Fruit fly (Drosophila melanogaster): ENCODE results near the gene CG17440.

CG17440 gene

dm6 chrX:9247171-9247783 lies 22.4 kb downstream of the CG17440 start, which contains the start of the genes amx and Dsor1 (continued):
- TF ChIP-seq Mrtf (GFP tag; IDR thresholded peaks at IDR 0.05): no peak
- peak; percentile 60 for TF ChIP-seq hkb (optimal IDR thresholded peaks at IDR 0.05)
- TF ChIP-seq hkb (GFP tag; IDR thresholded peaks at IDR 0.05): no peak
- no peak for TF ChIP-seq CG10209 (GFP tag; optimal IDR thresholded peaks at IDR 0.05)
- no peak for TF ChIP-seq vnd (GFP tag; IDR thresholded peaks at IDR 0.05; ENCODE audit: partially characterized antibody)
- TF ChIP-seq ind (GFP tag; optimal IDR thresholded peaks at IDR 0.05): no peak
- no peak for TF ChIP-seq slp2 (GFP tag; optimal IDR thresholded peaks at IDR 0.05)
- no peak for TF ChIP-seq sisA (GFP tag; IDR thresholded peaks at IDR 0.05)
- peak; percentile 26 for TF ChIP-seq Sry-δ (GFP tag; optimal IDR thresholded peaks at IDR 0.05)
- no peak for TF ChIP-seq CG6683 (GFP tag; optimal IDR thresholded peaks at IDR 0.05)
- no peak for TF ChIP-seq Fer2 (tag; optimal IDR thresholded peaks at IDR 0.05)
- no peak for TF ChIP-seq CG6813 (GFP tag; optimal IDR thresholded peaks at IDR 0.05)
- TF ChIP-seq aop (GFP tag; IDR thresholded peaks at IDR 0.05): no peak
- TF ChIP-seq Myb (GFP tag; optimal IDR thresholded peaks at IDR 0.05): no peak
- TF ChIP-seq CG18262 (tag; optimal IDR thresholded peaks at IDR 0.05): no peak
- TF ChIP-seq zen2 (GFP tag; IDR thresholded peaks at IDR 0.05; ENCODE audit: partially characterized antibody): no peak
- TF ChIP-seq tin (GFP tag; optimal IDR thresholded peaks at IDR 0.05): no peak
- no peak for TF ChIP-seq CG7786 (GFP tag; optimal IDR thresholded peaks at IDR 0.05)
- peak; percentile 47 for TF ChIP-seq pzg (GFP tag; optimal IDR thresholded peaks at IDR 0.05)
- no peak for TF ChIP-seq az2 (GFP tag; optimal IDR thresholded peaks at IDR 0.05)
- no peak for TF ChIP-seq CG11723 (GFP tag; optimal IDR thresholded peaks at IDR 0.05)
- peak; percentile 24 for TF ChIP-seq Lhr (GFP tag; optimal IDR thresholded peaks at IDR 0.05)
- TF ChIP-seq bcd (GFP tag; optimal IDR thresholded peaks at IDR 0.05): no peak
- TF ChIP-seq CoRest (tag; optimal IDR thresholded peaks at IDR 0.05): peak; percentile 53
- TF ChIP-seq CG10366 (GFP tag; IDR thresholded peaks at IDR 0.05): no peak
- no peak for TF ChIP-seq exex (tag; optimal IDR thresholded peaks at IDR 0.05)
- no peak for TF ChIP-seq wek (GFP tag; optimal IDR thresholded peaks at IDR 0.05)
- peak; percentile 23 for TF ChIP-seq Tbp (GFP tag; optimal IDR thresholded peaks at IDR 0.05)
- TF ChIP-seq CG9797 (GFP tag; optimal IDR thresholded peaks at IDR 0.05): peak; percentile 77
- TF ChIP-seq dimm (GFP tag; IDR thresholded peaks at IDR 0.05): no peak
- TF ChIP-seq CG13775 (GFP tag; optimal IDR thresholded peaks at IDR 0.05): no peak
- no peak for TF ChIP-seq CG16815 (GFP tag; optimal IDR thresholded peaks at IDR 0.05)
- TF ChIP-seq HmgZ (tag; optimal IDR thresholded peaks at IDR 0.05): peak; percentile 9
- TF ChIP-seq Sry-β (GFP tag; optimal IDR thresholded peaks at IDR 0.05): no peak
- TF ChIP-seq CG3847 (GFP tag; IDR thresholded peaks at IDR 0.05): no peak
- TF ChIP-seq bigmax (GFP tag; optimal IDR thresholded peaks at IDR 0.05): no peak
- TF ChIP-seq MESR4 (GFP tag; optimal IDR thresholded peaks at IDR 0.05): no peak
- TF ChIP-seq croc (GFP tag; conservative IDR thresholded peaks at IDR 0.05): no peak
- no peak for TF ChIP-seq pum (GFP tag; optimal IDR thresholded peaks at IDR 0.05)
- no peak for TF ChIP-seq CG13296 (GFP tag; optimal IDR thresholded peaks at IDR 0.05)
- TF ChIP-seq jigr1 (GFP tag; IDR thresholded peaks at IDR 0.05): no peak
- TF ChIP-seq CG14441 (GFP tag; IDR thresholded peaks at IDR 0.05): no peak
- no peak for TF ChIP-seq CG11695 (GFP tag; IDR thresholded peaks at IDR 0.05)
- TF ChIP-seq ewg (GFP tag; optimal IDR thresholded peaks at IDR 0.05): no peak
- no peak for TF ChIP-seq CG32532 (GFP tag; IDR thresholded peaks at IDR 0.05)
- no peak for TF ChIP-seq pros (GFP tag; optimal IDR thresholded peaks at IDR 0.05)
- no peak for TF ChIP-seq tx (GFP tag; optimal IDR thresholded peaks at IDR 0.05)
- no peak for TF ChIP-seq CG11504 (tag; optimal IDR thresholded peaks at IDR 0.05)
- no peak for TF ChIP-seq NC2β (GFP tag; optimal IDR thresholded peaks at IDR 0.05)
- no peak for TF ChIP-seq CG31365 (tag; optimal IDR thresholded peaks at IDR 0.05)
- TF ChIP-seq gce (GFP tag; IDR thresholded peaks at IDR 0.05): no peak
